Worm (Caenorhabditis elegans) whole organism, midembryonic: ENCODE results near the gene T28F3.11.

Source experiments
- flt-1 ChIP-seq: fragments of 200-800 bp; sonication (Bioruptor generic); IDR thresholded peaks from 2 replicates; pipeline ENCODE4 v1.3.6; 2022; ENCODE audit warnings: missing genetic modification characterization, missing compliant biosample characterization
- ztf-23 ChIP-seq: fragments of 200-800 bp; sonication (Bioruptor generic); IDR thresholded peaks from 2 replicates; pipeline ENCODE4 v1.3.6; 2022; ENCODE audit warnings: missing genetic modification reagents, missing genetic modification characterization, missing compliant biosample characterization
- ztf-29 ChIP-seq: fragments of 200-800 bp; sonication (Bioruptor generic); IDR thresholded peaks from 2 replicates; pipeline ENCODE4 v1.3.6; 2022; ENCODE audit warnings: missing genetic modification reagents, missing genetic modification characterization, missing compliant biosample characterization

DNA sequence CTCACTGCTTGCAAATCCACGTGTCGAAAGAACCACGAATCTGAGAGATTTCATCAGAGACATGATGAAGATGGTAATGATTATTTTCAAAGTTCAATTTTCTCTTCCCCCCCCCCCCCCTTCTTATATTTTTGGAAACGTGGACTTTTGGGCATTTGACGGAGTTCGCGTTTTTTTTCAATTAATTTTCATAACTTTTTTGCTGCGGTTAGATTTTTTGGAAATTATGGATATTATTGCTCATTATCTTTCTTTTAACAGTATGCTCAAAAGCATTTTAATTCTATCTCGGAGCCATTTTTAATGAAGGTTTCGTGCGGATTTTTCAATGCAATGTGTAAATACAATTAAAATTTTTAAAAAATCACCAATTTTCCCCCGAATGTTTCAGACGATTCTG lies 32.2 kb downstream of the T28F3.11 start, which contains the start of gene phyh-1:
- TF ChIP-seq ztf-23 (GFP tag; lab: Robert Waterston, UW) (no peak), ztf-29 (GFP tag; lab: Robert Waterston, UW) (no peak), flt-1 (GFP tag; lab: Robert Waterston, UW) (no peak)
